Fruit fly (Drosophila melanogaster) whole organism, prepupa: ENCODE data around the gene LSm3.
A peak's percentile ranks its signal among the peaks of the same experiment; 100 is the strongest.

Experiments
- Blimp-1 ChIP-seq: fragments of 200-800 bp; sonication (Bioruptor generic); optimal IDR thresholded peaks from 3 replicates; lab custom pipeline; 2017; ENCODE audit warnings: missing biosample characterization, missing genetic modification characterization, mild to moderate bottlenecking, moderate library complexity, missing genetic modification reagents
- CG11762 ChIP-seq: fragments of 200-800 bp; sonication (Bioruptor generic); optimal IDR thresholded peaks from 3 replicates; lab custom pipeline; 2016; ENCODE audit warnings: missing biosample characterization, missing genetic modification characterization; ENCODE audit not compliant: insufficient read depth
- CG11902 ChIP-seq: fragments of 200-800 bp; sonication (Bioruptor generic); optimal IDR thresholded peaks from 3 replicates; lab custom pipeline; 2016; ENCODE audit warnings: missing biosample characterization, missing genetic modification characterization
- CG15336 ChIP-seq: fragments of 200-800 bp; sonication (Bioruptor generic); IDR thresholded peaks from 2 replicates; pipeline ENCODE4 v1.3.6; 2022; ENCODE audit warnings: missing biosample characterization, missing genetic modification characterization
- CG1621 ChIP-seq: fragments of 200-800 bp; sonication (Bioruptor generic); optimal IDR thresholded peaks from 3 replicates; lab custom pipeline; 2018; ENCODE audit warnings: missing biosample characterization, mild to moderate bottlenecking, missing genetic modification characterization
- CG16779 ChIP-seq: fragments of 200-800 bp; sonication (Bioruptor generic); optimal IDR thresholded peaks from 3 replicates; lab custom pipeline; 2017; ENCODE audit warnings: missing biosample characterization, mild to moderate bottlenecking, missing genetic modification characterization
- CG3032 ChIP-seq: fragments of 200-800 bp; optimal IDR thresholded peaks from 2 replicates; lab custom pipeline; 2019; ENCODE audit warnings: missing biosample characterization, mild to moderate bottlenecking, missing genetic modification characterization, moderate library complexity
- CG31627 ChIP-seq: fragments of 200-800 bp; sonication (Bioruptor generic); optimal IDR thresholded peaks from 3 replicates; lab custom pipeline; 2016; ENCODE audit warnings: missing biosample characterization, missing genetic modification characterization
- CG34406 ChIP-seq: fragments of 200-800 bp; sonication (Bioruptor generic); optimal IDR thresholded peaks from 3 replicates; lab custom pipeline; 2016; ENCODE audit warnings: missing biosample characterization, missing genetic modification characterization
- CG3919 ChIP-seq: fragments of 200-800 bp; sonication (Bioruptor generic); optimal IDR thresholded peaks from 3 replicates; lab custom pipeline; 2016; ENCODE audit warnings: missing biosample characterization, missing genetic modification characterization
- CG4318 ChIP-seq: fragments of 200-800 bp; sonication (Bioruptor generic); optimal IDR thresholded peaks from 3 replicates; lab custom pipeline; 2017; ENCODE audit warnings: missing biosample characterization, mild to moderate bottlenecking, missing genetic modification characterization
- CG6163 ChIP-seq: fragments of 200-800 bp; sonication (Bioruptor generic); IDR thresholded peaks from 3 replicates; pipeline ENCODE4 v1.3.6; 2022; ENCODE audit warnings: missing biosample characterization, missing genetic modification characterization
- CG6792 ChIP-seq: fragments of 200-800 bp; sonication (Bioruptor generic); optimal IDR thresholded peaks from 3 replicates; lab custom pipeline; 2016; ENCODE audit warnings: missing biosample characterization, missing genetic modification characterization
- CG6808 ChIP-seq: fragments of 200-800 bp; sonication (Bioruptor generic); optimal IDR thresholded peaks from 3 replicates; lab custom pipeline; 2017; ENCODE audit warnings: missing biosample characterization, missing genetic modification characterization, mild to moderate bottlenecking, moderate library complexity, missing genetic modification reagents
- CG6854 ChIP-seq: fragments of 200-800 bp; sonication (Bioruptor generic); optimal IDR thresholded peaks from 2 replicates; lab custom pipeline; 2017; ENCODE audit warnings: missing biosample characterization, mild to moderate bottlenecking, missing genetic modification characterization
- CG8119 ChIP-seq: fragments of 200-800 bp; sonication (Bioruptor generic); IDR thresholded peaks from 3 replicates; pipeline ENCODE4 v1.3.6; 2022; ENCODE audit warnings: missing biosample characterization, missing genetic modification characterization
- CG8319 ChIP-seq: fragments of 200-800 bp; sonication (Bioruptor generic); optimal IDR thresholded peaks from 3 replicates; lab custom pipeline; 2016; ENCODE audit warnings: missing biosample characterization, missing genetic modification characterization
- CG8632 ChIP-seq: fragments of 200-800 bp; sonication (Bioruptor generic); optimal IDR thresholded peaks from 3 replicates; lab custom pipeline; 2016; ENCODE audit warnings: missing biosample characterization, missing genetic modification characterization
- Eip75B ChIP-seq: fragments of 200-800 bp; sonication (Bioruptor generic); optimal IDR thresholded peaks from 3 replicates; lab custom pipeline; 2016; ENCODE audit warnings: missing biosample characterization, missing genetic modification characterization
- Eip78C ChIP-seq: fragments of 200-800 bp; sonication (Bioruptor generic); peaks from one replicate; lab custom pipeline; 2016; ENCODE audit warnings: missing biosample characterization, missing genetic modification characterization
- Eip93F ChIP-seq: fragments of 200-800 bp; sonication (Bioruptor generic); optimal IDR thresholded peaks from 2 replicates; lab custom pipeline; 2016; ENCODE audit warnings: missing biosample characterization, mild to moderate bottlenecking, missing genetic modification characterization
- Ets21C ChIP-seq: fragments of 200-800 bp; sonication (Bioruptor generic); optimal IDR thresholded peaks from 3 replicates; lab custom pipeline; 2016; ENCODE audit warnings: missing biosample characterization, missing genetic modification characterization
- Gug ChIP-seq: fragments of 200-800 bp; sonication (Bioruptor generic); IDR thresholded peaks from 2 replicates; pipeline ENCODE4 v1.3.6; 2022; ENCODE audit warnings: missing biosample characterization, missing genetic modification characterization
- Hr38 ChIP-seq: sonication (Bioruptor generic); optimal IDR thresholded peaks from 2 replicates; lab custom pipeline; 2016; ENCODE audit warnings: missing biosample characterization, missing genetic modification characterization
- Hr39 ChIP-seq: fragments of 200-800 bp; sonication (Bioruptor generic); optimal IDR thresholded peaks from 2 replicates; lab custom pipeline; 2016; ENCODE audit warnings: missing biosample characterization, missing genetic modification characterization
- Hr4 ChIP-seq: fragments of 200-800 bp; sonication (Bioruptor generic); optimal IDR thresholded peaks from 3 replicates; lab custom pipeline; 2016; ENCODE audit warnings: missing biosample characterization, missing genetic modification characterization
- Lpt ChIP-seq: fragments of 200-800 bp; sonication (Bioruptor generic); optimal IDR thresholded peaks from 3 replicates; lab custom pipeline; 2016; ENCODE audit warnings: missing biosample characterization, missing genetic modification characterization
- Met ChIP-seq: fragments of 200-800 bp; sonication (Bioruptor generic); optimal IDR thresholded peaks from 3 replicates; lab custom pipeline; 2016; ENCODE audit warnings: missing biosample characterization, missing genetic modification characterization
- OdsH ChIP-seq: fragments of 200-800 bp; sonication (Bioruptor generic); optimal IDR thresholded peaks from 3 replicates; lab custom pipeline; 2016; ENCODE audit warnings: missing biosample characterization, missing genetic modification characterization
- Smox ChIP-seq: fragments of 200-800 bp; sonication (Bioruptor generic); optimal IDR thresholded peaks from 3 replicates; lab custom pipeline; 2016; ENCODE audit warnings: missing biosample characterization, missing genetic modification characterization
- Sox102F ChIP-seq: fragments of 200-800 bp; sonication (Bioruptor generic); optimal IDR thresholded peaks from 2 replicates; lab custom pipeline; 2016; ENCODE audit warnings: missing biosample characterization, mild to moderate bottlenecking, missing genetic modification characterization
- Sox15 ChIP-seq: fragments of 200-800 bp; sonication (Bioruptor generic); optimal IDR thresholded peaks from 3 replicates; lab custom pipeline; 2016; ENCODE audit warnings: missing biosample characterization, missing genetic modification characterization
- achi ChIP-seq: fragments of 200-800 bp; sonication (Bioruptor generic); optimal IDR thresholded peaks from 3 replicates; lab custom pipeline; 2016; ENCODE audit warnings: missing biosample characterization, missing genetic modification characterization
- acj6 ChIP-seq: fragments of 200-800 bp; sonication (Bioruptor generic); optimal IDR thresholded peaks from 3 replicates; lab custom pipeline; 2016; ENCODE audit warnings: missing biosample characterization, missing genetic modification characterization
- dsx ChIP-seq: fragments of 200-800 bp; optimal IDR thresholded peaks from 3 replicates; lab custom pipeline; 2019; ENCODE audit warnings: missing biosample characterization, mild to moderate bottlenecking, missing genetic modification characterization, moderate library complexity; ENCODE audit not compliant: poor library complexity, severe bottlenecking
- eg ChIP-seq: fragments of 200-800 bp; sonication (Bioruptor generic); IDR thresholded peaks from 3 replicates; pipeline ENCODE4 v1.3.6; 2022; ENCODE audit warnings: missing biosample characterization, missing genetic modification characterization
- esn ChIP-seq: fragments of 200-800 bp; sonication (Bioruptor generic); optimal IDR thresholded peaks from 2 replicates; lab custom pipeline; 2016; ENCODE audit warnings: missing biosample characterization, mild to moderate bottlenecking, missing genetic modification characterization, moderate library complexity
- net ChIP-seq: fragments of 200-800 bp; sonication (Bioruptor generic); optimal IDR thresholded peaks from 3 replicates; lab custom pipeline; 2016; ENCODE audit warnings: missing biosample characterization, missing genetic modification characterization
- salr ChIP-seq, 2 experiments: fragments of 200-800 bp; sonication (Bioruptor generic); optimal IDR thresholded peaks; 3 replicates each; lab custom pipeline; 2016 to 2018; ENCODE audit warnings: missing biosample characterization in 2 of 2, missing genetic modification characterization in 2 of 2, mild to moderate bottlenecking in 1 of 2
- spab ChIP-seq: fragments of 200-800 bp; sonication (Bioruptor generic); optimal IDR thresholded peaks from 2 replicates; lab custom pipeline; 2017; ENCODE audit warnings: missing biosample characterization, mild to moderate bottlenecking, missing genetic modification characterization, missing genetic modification reagents
- ss ChIP-seq, 2 experiments: fragments of 200-800 bp; sonication (Bioruptor generic); optimal IDR thresholded peaks; 2 replicates in 1 of 2; 3 replicates in 1 of 2; lab custom pipeline; 2017 to 2018; ENCODE audit warnings: mild to moderate bottlenecking in 2 of 2, missing biosample characterization in 2 of 2, missing genetic modification characterization in 2 of 2, moderate library complexity in 1 of 2
- svp ChIP-seq: fragments of 200-800 bp; sonication (Bioruptor generic); peaks from one replicate; lab custom pipeline; 2016; ENCODE audit warnings: missing biosample characterization, missing genetic modification characterization
- topi ChIP-seq: fragments of 200-800 bp; sonication (Bioruptor generic); optimal IDR thresholded peaks from 3 replicates; lab custom pipeline; 2016; ENCODE audit warnings: missing biosample characterization, missing genetic modification characterization
- vri ChIP-seq: fragments of 200-800 bp; sonication (Bioruptor generic); optimal IDR thresholded peaks from 3 replicates; lab custom pipeline; 2016; ENCODE audit warnings: missing biosample characterization, mild to moderate bottlenecking, missing genetic modification characterization

The LSm3 gene

dm6 chr3R:23948466-23949413 lies 47.3 kb upstream of the LSm3 start (continued):
- TF ChIP-seq CG6854 (GFP tag; lab: Kevin White, UChicago) (peak; percentile 81), CG34406 (GFP tag; lab: Kevin White, UChicago) (peak; percentile 95), vri (GFP tag; lab: Kevin White, UChicago) (peak; percentile 88), Lpt (GFP tag; lab: Kevin White, UChicago) (peak; percentile 83), Sox102F (peak; percentile 93), Eip78C (GFP tag; lab: Kevin White, UChicago) (peak; percentile 99), CG8632 (GFP tag; lab: Kevin White, UChicago) (peak; percentile 94), ss (GFP tag; optimal IDR thresholded peaks at IDR 0.05; lab: Kevin White, UChicago) (peak; percentile 93 to 98), Hr38 (GFP tag; lab: Kevin White, UChicago) (no peak), Sox15 (GFP tag; lab: Kevin White, UChicago) (peak; percentile 94), Gug (GFP tag; lab: Robert Waterston, UW) (peak; percentile 68), achi (GFP tag; lab: Kevin White, UChicago) (peak; percentile 94), Ets21C (GFP tag; lab: Kevin White, UChicago) (peak; percentile 91), CG6808 (GFP tag; lab: Kevin White, UChicago) (peak; percentile 98), CG11902 (GFP tag; lab: Kevin White, UChicago) (peak; percentile 94), CG31627 (GFP tag; lab: Kevin White, UChicago) (peak; percentile 94), eg (peak; percentile 78), CG6163 (GFP tag; lab: Robert Waterston, UW) (peak; percentile 87), CG3032 (tag; lab: Kevin White, UChicago) (peak; percentile 98), svp (peak; percentile 99), net (peak; percentile 92), Eip93F (GFP tag; lab: Kevin White, UChicago) (peak; percentile 73), CG6792 (GFP tag; lab: Kevin White, UChicago) (peak; percentile 94), Smox (GFP tag; lab: Kevin White, UChicago) (peak; percentile 95), CG11762 (peak; percentile 93), CG16779 (tag; lab: Kevin White, UChicago) (peak; percentile 91), Eip75B (peak; percentile 96), Hr39 (peak; percentile 94)

DNA sequence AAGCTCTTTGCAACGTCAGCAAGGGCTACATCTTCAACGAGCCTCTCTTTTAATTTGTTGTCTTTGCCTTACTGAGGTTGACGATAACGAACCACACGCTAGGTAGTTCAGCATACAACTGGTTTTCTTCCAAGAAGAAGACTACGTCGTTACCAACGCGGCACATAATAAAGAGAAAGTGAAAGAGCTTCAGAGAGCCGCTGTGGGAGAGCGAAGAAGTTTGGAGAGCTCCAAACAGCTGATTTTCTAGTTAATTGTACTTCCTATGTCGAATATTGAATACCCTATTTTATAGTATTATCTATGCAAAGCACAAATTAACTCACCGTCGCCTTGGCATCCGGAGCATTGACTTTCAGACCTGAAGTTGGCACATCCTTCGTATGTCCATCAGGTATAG lies 40.7 kb upstream of the LSm3 start:
- TF ChIP-seq CG3032 (tag; lab: Kevin White, UChicago) (no peak), achi (GFP tag; lab: Kevin White, UChicago) (no peak), CG34406 (GFP tag; lab: Kevin White, UChicago) (no peak), svp (peak; percentile 46), CG8119 (GFP tag; lab: Robert Waterston, UW) (peak; percentile 29; the same call in 1 of the 3 replicates), Eip78C (GFP tag; lab: Kevin White, UChicago) (peak; percentile 81), Hr39 (no peak), spab (GFP tag; lab: Kevin White, UChicago) (no peak), acj6 (no peak), esn (GFP tag; lab: Kevin White, UChicago) (peak; percentile 23), CG8319 (no peak), Lpt (GFP tag; lab: Kevin White, UChicago) (peak; percentile 20), Met (GFP tag; lab: Kevin White, UChicago) (no peak), Eip75B (peak; percentile 30), CG4318 (GFP tag; lab: Kevin White, UChicago) (no peak), eg (peak; percentile 17; the same call in 1 of the 3 replicates), Sox102F (peak; percentile 17), OdsH (GFP tag; lab: Kevin White, UChicago) (no peak), CG3919 (GFP tag; lab: Kevin White, UChicago) (peak; percentile 41), Sox15 (GFP tag; lab: Kevin White, UChicago) (no peak), Blimp-1 (peak; percentile 90), CG15336 (GFP tag; lab: Robert Waterston, UW) (peak; percentile 55; the same call in 1 of the 2 replicates), dsx (GFP tag; lab: Kevin White, UChicago) (peak; percentile 57), Ets21C (GFP tag; lab: Kevin White, UChicago) (no peak), topi (peak; percentile 21), vri (GFP tag; lab: Kevin White, UChicago) (no peak), CG11902 (GFP tag; lab: Kevin White, UChicago) (no peak), Hr4 (GFP tag; lab: Kevin White, UChicago) (no peak), Smox (GFP tag; lab: Kevin White, UChicago) (no peak), CG6854 (GFP tag; lab: Kevin White, UChicago) (peak; percentile 56), ss (GFP tag; optimal IDR thresholded peaks at IDR 0.05; lab: Kevin White, UChicago) (peak in 1 of 2 experiments; percentile 24), CG1621 (tag; lab: Kevin White, UChicago) (no peak), salr (GFP tag; optimal IDR thresholded peaks at IDR 0.05; lab: Kevin White, UChicago) (no peak), CG6163 (GFP tag; lab: Robert Waterston, UW) (peak; percentile 41; the same call in 1 of the 3 replicates)
